Fruit fly (Drosophila melanogaster): ENCODE results near the gene rdgB.

rdgB gene

dm6 chrX:13755152-13755557 is 7.4 kb upstream of the rdgB start, which contains the start of gene Pdcd4 (continued):
- TF ChIP-seq CG2129 (GFP tag; IDR thresholded peaks at IDR 0.05; ENCODE audit: partially characterized antibody) (no peak), stwl (tag; optimal IDR thresholded peaks at IDR 0.05) (peak; percentile 35), mirr (GFP tag; optimal IDR thresholded peaks at IDR 0.05) (no peak), sd (tag; optimal IDR thresholded peaks at IDR 0.05) (no peak), zfh2 (GFP tag; optimal IDR thresholded peaks at IDR 0.05) (no peak), CG32767 (GFP tag; IDR thresholded peaks at IDR 0.05) (no peak), Deaf1 (tag; optimal IDR thresholded peaks at IDR 0.05) (peak; percentile 18), HmgD (GFP tag; optimal IDR thresholded peaks at IDR 0.05) (peak; percentile 3), CG5953 (GFP tag; IDR thresholded peaks at IDR 0.05) (no peak), tup (GFP tag; optimal IDR thresholded peaks at IDR 0.05) (no peak), CG17359 (tag; optimal IDR thresholded peaks at IDR 0.05) (peak; percentile 25), phol (tag; optimal IDR thresholded peaks at IDR 0.05) (no peak), nom (GFP tag; optimal IDR thresholded peaks at IDR 0.05) (peak; percentile 85), bab2 (GFP tag; optimal IDR thresholded peaks at IDR 0.05) (no peak), sim (GFP tag; IDR thresholded peaks at IDR 0.05) (no peak), CG34376 (GFP tag; optimal IDR thresholded peaks at IDR 0.05) (peak; percentile 75), cas (GFP tag; IDR thresholded peaks at IDR 0.05) (no peak), btn (GFP tag; optimal IDR thresholded peaks at IDR 0.05) (no peak), HLH54F (GFP tag; optimal IDR thresholded peaks at IDR 0.05) (no peak), esg (GFP tag; conservative IDR thresholded peaks at IDR 0.05) (no peak), Lhr (GFP tag; optimal IDR thresholded peaks at IDR 0.05) (peak; percentile 51), CG1792 (GFP tag; optimal IDR thresholded peaks at IDR 0.05) (no peak), Six4 (GFP tag; optimal IDR thresholded peaks at IDR 0.05) (no peak), CG8924 (tag; optimal IDR thresholded peaks at IDR 0.05) (peak; percentile 44), Jarid2 (GFP tag; optimal IDR thresholded peaks at IDR 0.05) (peak; percentile 95), pb (GFP tag; optimal IDR thresholded peaks at IDR 0.05) (peak; percentile 10), pfk (GFP tag; optimal IDR thresholded peaks at IDR 0.05) (peak; percentile 4), CG2202 (tag; optimal IDR thresholded peaks at IDR 0.05) (no peak), Dbx (GFP tag; IDR thresholded peaks at IDR 0.05) (0 out of 3 replicates have a peak, but pooled peaks have one; percentile 20), Hsf (GFP tag; optimal IDR thresholded peaks at IDR 0.05) (peak; percentile 5), CoRest (tag; optimal IDR thresholded peaks at IDR 0.05) (peak; percentile 42), chn (GFP tag; optimal IDR thresholded peaks at IDR 0.05) (peak; percentile 20), Side (GFP tag; optimal IDR thresholded peaks at IDR 0.05) (peak; percentile 16), CG10274 (GFP tag; optimal IDR thresholded peaks at IDR 0.05) (no peak), CG2199 (GFP tag; IDR thresholded peaks at IDR 0.05) (no peak), her (GFP tag; optimal IDR thresholded peaks at IDR 0.05) (peak; percentile 26), CG13894 (tag; optimal IDR thresholded peaks at IDR 0.05) (peak; percentile 37), Bdp1 (GFP tag; optimal IDR thresholded peaks at IDR 0.05) (no peak), CG11696 (GFP tag; IDR thresholded peaks at IDR 0.05) (no peak), CG10366 (GFP tag; IDR thresholded peaks at IDR 0.05) (no peak), gsb (GFP tag; IDR thresholded peaks at IDR 0.05) (no peak), vnd (GFP tag; IDR thresholded peaks at IDR 0.05; ENCODE audit: partially characterized antibody) (no peak), E2f1 (GFP tag; IDR thresholded peaks at IDR 0.05) (no peak), fru (optimal IDR thresholded peaks at IDR 0.05) (no peak), CG17361 (GFP tag; IDR thresholded peaks at IDR 0.05) (peak; percentile 12; the same call in 1 of the 3 replicates), Dip3 (GFP tag; optimal IDR thresholded peaks at IDR 0.05) (no peak), CG2712 (tag; optimal IDR thresholded peaks at IDR 0.05) (peak; percentile 39), maf-S (GFP tag; optimal IDR thresholded peaks at IDR 0.05) (peak; percentile 4), Taf1 (GFP tag; IDR thresholded peaks at IDR 0.05) (no peak), CG7839 (tag; optimal IDR thresholded peaks at IDR 0.05) (peak; percentile 26), CG2120 (GFP tag; optimal IDR thresholded peaks at IDR 0.05) (peak; percentile 18), CG6683 (GFP tag; optimal IDR thresholded peaks at IDR 0.05) (no peak)
